Worm (Caenorhabditis elegans) whole organism, late embryonic: Measurements from ENCODE around the gene R05D8.9.

Experiments used
- ama-1 ChIP-seq: fragments of 150-350 bp; optimal IDR thresholded peaks from 2 replicates; lab custom pipeline; 2014
- ceh-45 ChIP-seq: fragments of 200-800 bp; sonication (Bioruptor generic); IDR thresholded peaks from 2 replicates; pipeline ENCODE4 v1.3.6; 2022; ENCODE audit warnings: missing genetic modification reagents, missing genetic modification characterization, missing compliant biosample characterization

DNA sequence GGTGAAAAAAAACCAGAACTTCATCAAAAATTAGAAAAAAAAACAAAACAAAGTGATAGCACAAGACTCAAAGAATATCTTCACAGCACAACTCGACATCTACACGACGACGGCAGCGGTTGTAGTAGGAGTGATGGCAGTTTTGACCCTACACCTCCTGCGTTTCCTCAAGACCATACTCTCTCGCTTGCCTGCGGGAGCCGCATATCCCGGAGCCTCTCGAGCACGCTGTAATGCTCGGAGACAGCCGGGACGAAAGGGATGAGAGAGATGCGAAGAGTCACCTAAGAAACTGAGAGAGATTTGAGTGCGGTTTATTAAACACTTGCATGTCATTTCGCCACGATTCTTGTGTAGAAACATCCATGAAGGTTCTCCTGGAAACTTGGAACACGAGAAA lies 42.1 kb upstream of the R05D8.9 start:
- TF ChIP-seq ama-1 (no peak), ceh-45 (GFP tag; lab: Robert Waterston, UW) (no peak)
